Worm (Caenorhabditis elegans) whole organism, late embryonic: ENCODE measurements around the gene rfl-1.

Source experiments
- C08G9.2 ChIP-seq: sonication (generic microtip); optimal IDR thresholded peaks from 2 replicates; lab custom pipeline; 2016; ENCODE audit warnings: mild to moderate bottlenecking, missing genetic modification characterization, moderate library complexity, missing compliant biosample characterization
- C38D4.7 ChIP-seq: fragments of 200-800 bp; sonication (Bioruptor generic); optimal IDR thresholded peaks from 2 replicates; lab custom pipeline; 2018; ENCODE audit warnings: mild to moderate bottlenecking, missing genetic modification characterization, moderate library complexity, missing compliant biosample characterization
- K02D7.2 ChIP-seq: sonication (generic microtip); optimal IDR thresholded peaks from 2 replicates; lab custom pipeline; 2017; ENCODE audit warnings: mild to moderate bottlenecking, missing genetic modification characterization, missing compliant biosample characterization
- K09A11.1 ChIP-seq: sonication (generic microtip); optimal IDR thresholded peaks from 2 replicates; lab custom pipeline; 2017; ENCODE audit warnings: antibody characterized with exemption, mild to moderate bottlenecking, missing genetic modification characterization, missing compliant biosample characterization; ENCODE audit not compliant: insufficient read depth
- T23F11.4 ChIP-seq: fragments of 200-800 bp; sonication (Bioruptor generic); optimal IDR thresholded peaks from 2 replicates; lab custom pipeline; 2018; ENCODE audit warnings: mild to moderate bottlenecking, missing genetic modification characterization, missing compliant biosample characterization
- Y22D7AL.16 ChIP-seq: sonication (generic microtip); optimal IDR thresholded peaks from 2 replicates; lab custom pipeline; 2016; ENCODE audit warnings: missing genetic modification characterization, missing compliant biosample characterization
- ceh-18 ChIP-seq: sonication (generic microtip); optimal IDR thresholded peaks from 2 replicates; lab custom pipeline; 2016; ENCODE audit warnings: missing genetic modification characterization, missing compliant biosample characterization
- ceh-19 ChIP-seq: fragments of 200-800 bp; sonication (Bioruptor generic); optimal IDR thresholded peaks from 2 replicates; lab custom pipeline; 2018; ENCODE audit warnings: mild to moderate bottlenecking, missing genetic modification characterization, missing compliant biosample characterization
- ceh-2 ChIP-seq: sonication (generic microtip); optimal IDR thresholded peaks from 2 replicates; lab custom pipeline; 2016; ENCODE audit warnings: missing genotype, missing genetic modification characterization, missing compliant biosample characterization
- ceh-24 ChIP-seq: sonication (generic microtip); optimal IDR thresholded peaks from 2 replicates; lab custom pipeline; 2016; ENCODE audit warnings: mild to moderate bottlenecking, missing genetic modification characterization, missing compliant biosample characterization
- ceh-34 ChIP-seq: sonication (generic microtip); optimal IDR thresholded peaks from 2 replicates; lab custom pipeline; 2016; ENCODE audit warnings: mild to moderate bottlenecking, missing genetic modification characterization, missing compliant biosample characterization
- ceh-48 ChIP-seq: sonication (generic microtip); optimal IDR thresholded peaks from 2 replicates; lab custom pipeline; 2016; ENCODE audit warnings: missing genetic modification characterization, inconsistent platforms, missing compliant biosample characterization
- ceh-6 ChIP-seq: fragments of 200-800 bp; sonication (Bioruptor generic); optimal IDR thresholded peaks from 2 replicates; lab custom pipeline; 2018; ENCODE audit warnings: mild to moderate bottlenecking, missing genetic modification characterization, missing compliant biosample characterization
- ceh-9 ChIP-seq: sonication (generic microtip); optimal IDR thresholded peaks from 2 replicates; lab custom pipeline; 2016; ENCODE audit warnings: mild to moderate bottlenecking, missing genetic modification characterization, inconsistent platforms, missing compliant biosample characterization
- che-1 ChIP-seq: sonication (generic microtip); optimal IDR thresholded peaks from 2 replicates; lab custom pipeline; 2016; ENCODE audit warnings: mild to moderate bottlenecking, missing genetic modification characterization, missing compliant biosample characterization
- elt-2 ChIP-seq: sonication (generic microtip); optimal IDR thresholded peaks from 2 replicates; lab custom pipeline; 2016; ENCODE audit warnings: missing genetic modification reagents, missing genetic modification characterization, missing compliant biosample characterization
- elt-4 ChIP-seq: sonication (generic microtip); optimal IDR thresholded peaks from 2 replicates; lab custom pipeline; 2016; ENCODE audit warnings: missing genetic modification characterization, missing compliant biosample characterization
- fax-1 ChIP-seq: sonication (generic microtip); optimal IDR thresholded peaks from 2 replicates; lab custom pipeline; 2016; ENCODE audit warnings: missing genotype, missing genetic modification characterization, missing compliant biosample characterization
- fkh-10 ChIP-seq: fragments of 150-350 bp; optimal IDR thresholded peaks from 2 replicates; lab custom pipeline; 2014; ENCODE audit warnings: missing biosample characterization, missing genetic modification reagents, missing genetic modification characterization
- fkh-6 ChIP-seq: sonication (generic microtip); optimal IDR thresholded peaks from 2 replicates; lab custom pipeline; 2016; ENCODE audit warnings: missing genetic modification characterization, missing compliant biosample characterization
- gmeb-2 ChIP-seq: sonication (generic microtip); optimal IDR thresholded peaks from 2 replicates; lab custom pipeline; 2016; ENCODE audit warnings: missing genetic modification characterization, inconsistent platforms, missing compliant biosample characterization
- hlh-13 ChIP-seq: fragments of 200-800 bp; sonication (Bioruptor generic); optimal IDR thresholded peaks from 2 replicates; lab custom pipeline; 2018; ENCODE audit warnings: mild to moderate bottlenecking, missing genetic modification characterization, missing compliant biosample characterization
- hlh-15 ChIP-seq: sonication (generic microtip); optimal IDR thresholded peaks from 2 replicates; lab custom pipeline; 2016; ENCODE audit warnings: missing genetic modification characterization, missing compliant biosample characterization
- hlh-6 ChIP-seq: sonication (generic microtip); optimal IDR thresholded peaks from 2 replicates; lab custom pipeline; 2016; ENCODE audit warnings: missing genotype, missing genetic modification characterization, missing compliant biosample characterization
- madf-2 ChIP-seq: sonication (generic microtip); optimal IDR thresholded peaks from 2 replicates; lab custom pipeline; 2017; ENCODE audit warnings: missing genetic modification characterization, missing compliant biosample characterization
- mec-3 ChIP-seq: sonication (generic microtip); optimal IDR thresholded peaks from 2 replicates; lab custom pipeline; 2016; ENCODE audit warnings: borderline replicate concordance, missing genetic modification characterization, missing compliant biosample characterization
- nhr-232 ChIP-seq: sonication (generic microtip); optimal IDR thresholded peaks from 2 replicates; lab custom pipeline; 2016; ENCODE audit warnings: missing genetic modification characterization, missing compliant biosample characterization
- pag-3 ChIP-seq: sonication (generic microtip); optimal IDR thresholded peaks from 2 replicates; lab custom pipeline; 2016; ENCODE audit warnings: missing compliant biosample characterization, missing genetic modification characterization, borderline replicate concordance
- pat-9 ChIP-seq: fragments of 200-800 bp; sonication (Bioruptor generic); optimal IDR thresholded peaks from 2 replicates; lab custom pipeline; 2018; ENCODE audit warnings: mild to moderate bottlenecking, missing genetic modification characterization, moderate library complexity, missing compliant biosample characterization
- pax-1 ChIP-seq: fragments of 150-350 bp; optimal IDR thresholded peaks from 2 replicates; lab custom pipeline; 2014; ENCODE audit warnings: missing biosample characterization, missing genetic modification characterization
- pha-4 ChIP-seq: fragments of 150-350 bp; optimal IDR thresholded peaks from 2 replicates; lab custom pipeline; 2018; ENCODE audit warnings: missing biosample characterization, missing genetic modification reagents, missing genetic modification characterization
- pqm-1 ChIP-seq: sonication (generic microtip); optimal IDR thresholded peaks from 2 replicates; lab custom pipeline; 2016; ENCODE audit warnings: missing genetic modification characterization, missing compliant biosample characterization
- pros-1 ChIP-seq: fragments of 150-350 bp; optimal IDR thresholded peaks from 2 replicates; lab custom pipeline; 2014; ENCODE audit warnings: missing biosample characterization, missing genetic modification reagents, missing genetic modification characterization
- ref-2 ChIP-seq: sonication (generic microtip); optimal IDR thresholded peaks from 2 replicates; lab custom pipeline; 2016; ENCODE audit warnings: missing genetic modification characterization, missing compliant biosample characterization
- rnt-1 ChIP-seq: sonication (generic microtip); optimal IDR thresholded peaks from 2 replicates; lab custom pipeline; 2016; ENCODE audit warnings: missing genetic modification characterization, missing compliant biosample characterization
- sox-2 ChIP-seq: fragments of 200-800 bp; sonication (Bioruptor generic); IDR thresholded peaks from 2 replicates; pipeline ENCODE4 v1.3.6; 2022; ENCODE audit warnings: missing genetic modification reagents, missing genetic modification characterization, missing compliant biosample characterization
- sox-4 ChIP-seq: sonication (generic microtip); optimal IDR thresholded peaks from 2 replicates; lab custom pipeline; 2017; ENCODE audit warnings: mild to moderate bottlenecking, missing genetic modification characterization, inconsistent platforms, missing compliant biosample characterization
- syd-9 ChIP-seq: sonication (generic microtip); optimal IDR thresholded peaks from 2 replicates; lab custom pipeline; 2016; ENCODE audit warnings: mild to moderate bottlenecking, missing genetic modification characterization, moderate library complexity, missing compliant biosample characterization
- tbx-7 ChIP-seq: sonication (generic microtip); optimal IDR thresholded peaks from 2 replicates; lab custom pipeline; 2016; ENCODE audit warnings: missing genotype, missing genetic modification characterization, missing compliant biosample characterization
- ttx-3 ChIP-seq: sonication (generic microtip); optimal IDR thresholded peaks from 2 replicates; lab custom pipeline; 2016; ENCODE audit warnings: missing genetic modification reagents, missing genetic modification characterization, missing compliant biosample characterization
- unc-3 ChIP-seq, 2 experiments: fragments of 200-800 bp in 1 of 2; sonication (Bioruptor generic) in 1 of 2; sonication (generic microtip) in 1 of 2; conservative IDR thresholded peaks in 1 of 2; optimal IDR thresholded peaks in 1 of 2; 2 replicates each; pipeline versions ENCODE4 v1.3.6 to Lab custom; 2016 to 2022; ENCODE audit warnings: missing compliant biosample characterization in 2 of 2, missing genetic modification characterization in 2 of 2, missing genetic modification reagents in 1 of 2
- unc-42 ChIP-seq: sonication (generic microtip); optimal IDR thresholded peaks from 2 replicates; lab custom pipeline; 2016; ENCODE audit warnings: missing genotype, missing genetic modification characterization, missing compliant biosample characterization
- unc-86 ChIP-seq: sonication (generic microtip); optimal IDR thresholded peaks from 2 replicates; lab custom pipeline; 2016; ENCODE audit warnings: missing genetic modification characterization, missing compliant biosample characterization
- zip-5 ChIP-seq: sonication (generic microtip); optimal IDR thresholded peaks from 2 replicates; lab custom pipeline; 2016; ENCODE audit warnings: missing genetic modification characterization, missing compliant biosample characterization

The rfl-1 gene

DNA sequence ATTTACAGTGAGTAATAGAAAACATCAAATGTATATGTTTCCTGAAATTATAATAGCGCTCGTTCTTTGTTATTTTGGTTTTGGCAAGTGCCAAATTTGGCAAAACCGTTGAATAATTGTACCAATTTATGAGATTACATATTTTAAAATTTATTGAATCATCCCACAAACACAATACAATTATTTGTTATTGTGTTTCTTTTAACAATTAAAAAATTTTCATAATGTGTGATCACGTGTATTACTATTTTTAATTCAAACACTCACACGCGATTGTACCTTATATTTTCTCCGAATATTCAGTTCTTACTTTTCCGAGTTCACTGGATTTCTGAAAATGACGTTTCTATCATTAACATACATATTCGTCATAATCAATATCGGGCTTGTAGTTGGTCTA is 35.2 kb downstream of the rfl-1 start, which contains the start of gene R01H2.2:
Gene R01H2.2 (plus strand): TSS at position 301 of the 400 bp plus-strand sequence.
- TF ChIP-seq fkh-6 (tag; lab: Kevin White, UChicago), result no peak
- no peak for TF ChIP-seq zip-5
- no peak for TF ChIP-seq gmeb-2 (tag; lab: Kevin White, UChicago)
- no peak for TF ChIP-seq ceh-18 (tag; lab: Kevin White, UChicago)
- no peak for TF ChIP-seq ceh-24 (tag; lab: Kevin White, UChicago)
- TF ChIP-seq tbx-7, result no peak
- TF ChIP-seq fax-1 (tag; lab: Kevin White, UChicago), result no peak
- no peak for TF ChIP-seq elt-2
- no peak for TF ChIP-seq unc-42 (tag; lab: Kevin White, UChicago)
- no peak for TF ChIP-seq ceh-34 (tag; lab: Kevin White, UChicago)
- TF ChIP-seq che-1, result no peak
- TF ChIP-seq ttx-3, result no peak
- TF ChIP-seq ceh-2 (tag; lab: Kevin White, UChicago), result no peak
- no peak for TF ChIP-seq rnt-1 (tag; lab: Kevin White, UChicago)

DNA sequence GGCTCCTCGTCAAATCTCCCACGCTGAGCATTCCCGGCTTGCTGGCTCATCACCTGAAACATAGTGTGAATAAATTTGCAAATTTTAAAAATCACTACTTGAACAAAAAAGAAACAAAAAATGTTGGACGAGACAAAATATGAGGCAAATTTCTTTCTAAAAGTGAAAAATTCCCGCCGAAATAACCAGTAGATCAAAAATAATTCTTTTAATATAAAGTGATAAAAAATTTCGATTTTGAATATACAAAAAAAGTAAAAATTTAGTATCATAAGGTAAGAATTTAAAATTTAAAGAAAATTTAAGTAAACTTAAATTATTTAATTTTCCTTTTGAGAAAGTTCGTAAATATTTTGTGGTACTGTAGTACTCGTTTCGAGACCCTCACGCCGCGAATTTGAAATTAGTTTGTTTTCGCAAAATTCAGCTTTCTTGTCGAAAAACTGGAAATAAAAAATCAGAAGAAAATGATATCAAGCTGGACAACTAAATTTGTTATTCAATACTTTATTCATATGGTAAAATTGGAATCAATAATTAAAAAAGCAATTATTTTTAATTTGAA is 39.6 kb downstream of the rfl-1 start, which contains the start of gene egg-2:
Gene egg-2 (minus strand): TSS at position 53 of the 565 bp plus-strand sequence.
- no peak for TF ChIP-seq ttx-3
- no peak for TF ChIP-seq pha-4
- no peak for TF ChIP-seq rnt-1 (tag; lab: Kevin White, UChicago)
- no peak for TF ChIP-seq K09A11.1 (tag; lab: Kevin White, UChicago)
- no peak for TF ChIP-seq ceh-19
- TF ChIP-seq ref-2 (tag; lab: Kevin White, UChicago), result no peak
- no peak for TF ChIP-seq Y22D7AL.16 (tag; lab: Kevin White, UChicago)
- no peak for TF ChIP-seq pag-3 (tag; lab: Kevin White, UChicago)
- TF ChIP-seq ceh-48 (tag; lab: Kevin White, UChicago), result no peak
- TF ChIP-seq unc-86, result no peak
- TF ChIP-seq K02D7.2, result no peak
- no peak for TF ChIP-seq ceh-9
- TF ChIP-seq syd-9 (tag; lab: Kevin White, UChicago), result no peak
- TF ChIP-seq, all 69 proteins: peak for 0

DNA sequence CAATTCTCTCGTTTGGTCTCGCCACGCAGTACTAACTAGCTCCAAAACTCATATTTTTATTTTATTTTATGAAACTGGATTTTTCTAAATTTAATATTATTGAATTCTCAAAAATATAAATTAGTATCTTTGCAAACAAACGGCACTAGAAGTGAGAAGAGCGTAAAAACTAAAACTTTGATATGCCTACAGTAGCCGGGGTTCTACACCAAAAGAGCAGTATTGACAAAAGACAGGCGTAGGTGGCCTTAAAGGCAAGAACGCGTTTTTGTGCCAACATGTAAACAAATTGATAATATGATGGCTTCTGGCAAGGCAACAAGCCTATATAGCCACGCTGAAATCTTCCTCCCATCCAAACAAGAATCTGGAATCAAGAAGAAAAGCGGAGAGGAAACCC is 41.6 kb downstream of the rfl-1 start, which contains the start of gene R01H2.1:
Gene R01H2.1 (plus strand): TSS at position 301 of the 400 bp plus-strand sequence.
- no peak for TF ChIP-seq C38D4.7 (GFP tag; lab: Kevin White, UChicago)
- no peak for TF ChIP-seq ceh-9
- no peak for TF ChIP-seq elt-4 (tag; lab: Kevin White, UChicago)
- TF ChIP-seq ceh-6 (GFP tag; lab: Kevin White, UChicago), result no peak
- TF ChIP-seq unc-86, result no peak
- no peak for TF ChIP-seq pqm-1 (tag; lab: Kevin White, UChicago)
- no peak for TF ChIP-seq Y22D7AL.16 (tag; lab: Kevin White, UChicago)
- no peak for TF ChIP-seq hlh-15 (tag; lab: Kevin White, UChicago)
- no peak for TF ChIP-seq fkh-10 (GFP tag; lab: Kevin White, UChicago)
- TF ChIP-seq C08G9.2 (tag; lab: Kevin White, UChicago), result no peak
- no peak for TF ChIP-seq zip-5
- no peak for TF ChIP-seq ceh-48 (tag; lab: Kevin White, UChicago)
- TF ChIP-seq K09A11.1 (tag; lab: Kevin White, UChicago), result no peak
- no peak for TF ChIP-seq ceh-19
- TF ChIP-seq madf-2 (tag; lab: Kevin White, UChicago), result no peak

DNA sequence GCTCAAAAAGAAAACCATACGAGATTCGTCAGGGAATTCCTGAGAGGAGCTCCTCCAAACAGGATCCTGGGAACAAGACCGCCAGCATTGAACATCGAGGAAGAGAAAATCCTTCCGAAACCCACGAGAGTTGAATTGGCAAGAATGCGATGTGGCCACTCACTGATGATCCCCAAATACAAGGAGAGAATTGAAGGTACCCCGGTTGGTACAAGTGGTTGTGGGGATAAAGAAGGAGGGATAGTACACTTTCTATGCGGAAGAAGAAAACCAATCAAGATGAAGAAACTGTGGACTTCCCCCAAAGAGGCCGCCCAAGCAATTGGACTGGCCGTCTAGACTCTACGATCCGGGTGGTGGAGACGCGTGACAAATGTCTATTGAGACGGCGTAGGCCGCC is 42.1 kb downstream of the rfl-1 start:
- TF ChIP-seq ceh-34 (tag; lab: Kevin White, UChicago), result no peak

DNA sequence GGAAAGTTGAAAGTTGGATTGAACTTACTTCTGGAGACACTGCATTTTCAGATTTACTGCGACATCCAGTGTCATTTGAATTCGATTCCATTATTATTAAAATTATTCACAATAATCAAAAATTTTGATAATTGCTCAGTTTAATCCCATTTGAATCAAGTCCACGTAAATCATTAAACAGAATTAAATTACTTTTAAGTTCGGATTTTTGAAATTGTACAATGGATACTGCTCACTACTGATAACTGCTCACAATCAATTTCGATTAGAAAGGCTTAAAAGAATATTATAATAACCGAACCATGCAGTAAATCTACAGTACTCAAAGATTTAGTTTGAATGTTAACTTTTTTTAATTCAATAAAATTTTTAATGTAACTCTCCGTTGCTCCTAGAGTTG is 43.2 kb downstream of the rfl-1 start, which contains the start of gene R01H2.4:
Gene R01H2.4 (minus strand): TSS at position 101 of the 400 bp plus-strand sequence.
- TF ChIP-seq sox-2 (GFP tag; lab: Robert Waterston, UW), result no peak
- TF ChIP-seq T23F11.4 (GFP tag; lab: Kevin White, UChicago), result no peak
- no peak for TF ChIP-seq hlh-6
- no peak for TF ChIP-seq pax-1 (tag; lab: Kevin White, UChicago)
- no peak for TF ChIP-seq pros-1
- no peak for TF ChIP-seq mec-3 (tag; lab: Kevin White, UChicago)
- no peak for TF ChIP-seq pat-9 (tag; lab: Kevin White, UChicago)
- no peak for TF ChIP-seq unc-42 (tag; lab: Kevin White, UChicago)
- TF ChIP-seq hlh-13 (GFP tag; lab: Kevin White, UChicago), result no peak
- no peak for TF ChIP-seq nhr-232 (tag; lab: Kevin White, UChicago)
- TF ChIP-seq elt-2, result no peak
- no peak for TF ChIP-seq ceh-24 (tag; lab: Kevin White, UChicago)
- TF ChIP-seq K09A11.1 (tag; lab: Kevin White, UChicago), result no peak
- no peak for TF ChIP-seq unc-3 (GFP tag; conservative IDR thresholded peaks at IDR 0.05; lab: Robert Waterston, UW)
- TF ChIP-seq unc-3 (tag; optimal IDR thresholded peaks at IDR 0.05; lab: Kevin White, UChicago), result no peak
- no peak for TF ChIP-seq unc-86
- TF ChIP-seq sox-4 (tag; lab: Kevin White, UChicago), result no peak
